Worm (Caenorhabditis elegans): ENCODE measurements around the gene fbxa-126.

fbxa-126 gene

DNA sequence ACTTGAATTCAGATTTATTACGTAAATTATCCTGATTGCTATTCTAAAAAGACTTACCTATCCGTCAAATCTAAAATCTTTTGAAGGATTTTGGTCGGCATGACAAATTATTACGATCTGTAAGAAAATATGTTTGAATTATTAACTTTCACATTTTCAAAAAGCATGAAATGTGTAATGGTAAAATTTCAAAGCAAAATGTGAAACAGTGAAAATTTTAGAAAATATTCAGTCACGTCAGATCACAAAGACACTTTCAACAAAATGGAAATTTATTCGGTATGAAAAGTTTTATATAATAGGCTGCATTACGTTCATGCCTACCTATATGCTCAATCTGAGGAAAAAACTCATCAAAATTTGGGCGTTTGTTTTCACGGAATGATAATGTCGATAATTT, at the start of gene fbxa-126:
fbxa-126 (minus strand) TSS at position 101 of the 400 bp plus-strand sequence.
- TF ChIP-seq dmd-9 (GFP tag; IDR thresholded peaks at IDR 0.05) (no peak), tag-97 (GFP tag; IDR thresholded peaks at IDR 0.05) (no peak)

DNA sequence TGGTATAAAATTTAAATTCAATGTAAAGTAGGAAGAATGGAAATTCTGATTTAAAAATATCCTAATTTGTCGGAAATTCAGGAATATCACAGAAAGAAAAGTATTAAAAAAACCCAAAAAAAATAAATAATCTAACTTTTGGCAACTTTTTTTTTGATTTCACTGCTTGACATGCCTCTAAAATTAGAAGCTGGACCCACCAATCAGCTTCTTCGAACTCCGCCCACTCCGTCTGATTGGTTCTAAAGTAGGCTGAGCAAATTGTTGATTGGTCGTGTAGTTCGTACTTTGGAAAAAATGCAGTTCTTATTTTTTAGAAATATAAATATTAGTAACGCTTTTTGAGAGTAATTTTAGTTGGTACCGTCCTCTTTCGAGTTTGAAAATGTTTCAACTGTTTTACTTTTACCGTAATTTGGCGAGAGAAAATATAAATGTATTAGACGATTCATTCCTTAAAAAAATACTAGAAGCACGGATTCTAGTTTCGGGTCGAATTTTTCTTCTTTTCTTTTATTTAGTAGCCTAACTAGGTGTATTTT, 44.4 kb upstream of the fbxa-126 start:
- TF ChIP-seq nhr-25 (tag; optimal IDR thresholded peaks at IDR 0.05; ENCODE audit: borderline replicate concordance, insufficient read depth) (no peak), aha-1 (tag) (peak; percentile 66), attf-4 (tag; optimal IDR thresholded peaks at IDR 0.05) (no peak), mep-1 (tag; optimal IDR thresholded peaks at IDR 0.05) (no peak), aly-2 (tag; optimal IDR thresholded peaks at IDR 0.05) (no peak), ces-1 (GFP tag; optimal IDR thresholded peaks at IDR 0.05) (no peak), nhr-76 (tag; optimal IDR thresholded peaks at IDR 0.05) (no peak), unc-62 (GFP tag; optimal IDR thresholded peaks at IDR 0.05 in 1 of 2) (peak in 1 of 2 experiments; percentile 93), unc-62 (tag; optimal IDR thresholded peaks at IDR 0.05) (no peak), mxl-3 (GFP tag; optimal IDR thresholded peaks at IDR 0.05) (no peak), set-16 (GFP tag; IDR thresholded peaks at IDR 0.05) (no peak), ztf-11 (tag; optimal IDR thresholded peaks at IDR 0.05) (no peak), mes-2 (tag; optimal IDR thresholded peaks at IDR 0.05; ENCODE audit: poor library complexity, severe bottlenecking) (no peak)

DNA sequence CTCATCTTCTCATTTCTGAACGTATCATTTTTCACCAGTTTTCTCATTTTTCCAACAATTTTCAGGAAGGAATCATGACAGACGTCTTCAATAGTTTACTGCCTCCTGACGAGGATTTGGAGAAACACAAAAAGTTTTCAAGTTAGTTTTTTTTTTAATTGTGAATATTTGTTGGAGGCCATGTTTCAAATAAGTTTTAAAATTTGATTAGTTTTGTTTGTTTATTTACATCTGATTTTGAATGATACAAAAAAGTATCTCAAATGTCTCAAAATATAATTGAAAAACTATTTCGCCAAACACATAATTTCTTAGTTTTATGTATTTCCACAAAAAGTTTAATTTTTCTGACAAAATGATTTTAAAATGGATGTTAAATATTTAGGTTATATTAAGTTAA, 39.6 kb upstream of the fbxa-126 start, which contains the start of gene ssu-2:
ssu-2 (plus strand) TSS at position 59 of the 400 bp plus-strand sequence.
- TF ChIP-seq sdz-12 (GFP tag; optimal IDR thresholded peaks at IDR 0.05) (no peak), aha-1 (tag) (peak; percentile 54), unc-62 (GFP tag; optimal IDR thresholded peaks at IDR 0.05 in 1 of 2) (peak in 1 of 2 experiments; percentile 75), unc-62 (tag; optimal IDR thresholded peaks at IDR 0.05) (no peak)

DNA sequence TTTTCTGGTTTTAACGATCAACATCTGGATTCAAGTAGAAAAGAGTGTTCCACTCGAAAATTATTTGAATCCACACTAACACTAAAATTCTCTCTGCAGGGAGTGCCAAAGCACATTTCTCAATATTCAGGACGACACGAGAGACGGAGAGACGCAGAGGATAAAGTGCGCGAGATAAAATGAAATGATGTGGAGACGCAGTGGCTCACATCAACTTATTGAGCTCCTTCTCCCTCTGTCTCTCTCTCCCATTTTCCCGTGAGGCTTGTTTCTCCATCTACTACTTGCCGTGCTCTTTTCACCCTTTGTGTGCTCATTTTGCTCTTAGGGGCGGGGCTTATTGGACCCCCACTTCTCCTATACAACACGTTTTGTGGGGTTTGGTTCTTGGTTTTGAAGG, 34.6 kb upstream of the fbxa-126 start:
- TF ChIP-seq hif-1 (tag; optimal IDR thresholded peaks at IDR 0.05) = no peak
- no peak for TF ChIP-seq nhr-10 (tag; optimal IDR thresholded peaks at IDR 0.05)
- TF ChIP-seq mdl-1 (tag; optimal IDR thresholded peaks at IDR 0.05) = peak in 1 of 2 experiments; percentile 1
- TF ChIP-seq tag-97 (GFP tag; IDR thresholded peaks at IDR 0.05) = no peak
- no peak for TF ChIP-seq nhr-11 (tag; optimal IDR thresholded peaks at IDR 0.05)
- TF ChIP-seq aha-1 (tag) = peak; percentile 78
- TF ChIP-seq hlh-30 (tag; optimal IDR thresholded peaks at IDR 0.05; ENCODE audit: insufficient read depth) = peak; percentile 28
- TF ChIP-seq F37D6.2 (tag; optimal IDR thresholded peaks at IDR 0.05) = peak; percentile 4
- TF ChIP-seq ceh-20 (GFP tag; IDR thresholded peaks at IDR 0.05) = no peak
- peak; percentile 30 for TF ChIP-seq rbr-2 (tag; optimal IDR thresholded peaks at IDR 0.05)
- TF ChIP-seq cey-2 (tag; optimal IDR thresholded peaks at IDR 0.05; ENCODE audit: borderline replicate concordance, insufficient read depth) = no peak
- TF ChIP-seq fkh-10 (GFP tag; optimal IDR thresholded peaks at IDR 0.05) = peak; percentile 19

DNA sequence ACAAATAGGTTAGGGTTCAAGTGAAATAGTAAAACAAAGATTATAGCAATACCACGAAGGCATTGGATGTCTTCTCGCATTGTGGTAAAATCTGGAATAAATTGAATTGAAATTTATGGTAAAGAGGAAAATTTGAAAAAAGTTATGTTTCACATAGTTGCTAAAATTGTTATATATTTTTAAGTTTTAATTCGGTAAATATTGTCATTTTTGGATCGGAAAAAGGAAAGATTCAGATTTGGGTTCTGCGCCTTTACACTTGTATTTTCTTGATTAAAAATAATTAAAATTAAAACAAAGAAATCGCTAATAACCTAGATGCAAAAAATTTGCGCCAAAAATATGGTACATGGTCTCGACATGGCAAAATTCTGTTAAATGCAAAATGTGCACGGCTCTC, 29.1 kb upstream of the fbxa-126 start, which contains the start of gene oac-56:
oac-56 (minus strand) TSS at position 101 of the 400 bp plus-strand sequence.
- TF ChIP-seq T26A8.4 (GFP tag; IDR thresholded peaks at IDR 0.05) (no peak), F44E2.7 (GFP tag; IDR thresholded peaks at IDR 0.05) (no peak), mxl-3 (GFP tag; optimal IDR thresholded peaks at IDR 0.05) (no peak), lin-1 (GFP tag; IDR thresholded peaks at IDR 0.05) (no peak), nhr-11 (tag; optimal IDR thresholded peaks at IDR 0.05) (no peak), lin-39 (tag; optimal IDR thresholded peaks at IDR 0.05) (no peak), Y5F2A.4 (GFP tag; optimal IDR thresholded peaks at IDR 0.05) (no peak), egl-43 (GFP tag; IDR thresholded peaks at IDR 0.05) (no peak), hif-1 (tag; optimal IDR thresholded peaks at IDR 0.05) (no peak), cey-2 (tag; optimal IDR thresholded peaks at IDR 0.05; ENCODE audit: borderline replicate concordance, insufficient read depth) (no peak), ZK337.2 (GFP tag; IDR thresholded peaks at IDR 0.05) (no peak), fos-1 (tag; optimal IDR thresholded peaks at IDR 0.05) (no peak), ceh-20 (GFP tag; IDR thresholded peaks at IDR 0.05) (no peak), madf-5 (GFP tag; IDR thresholded peaks at IDR 0.05) (no peak), Y105C5A.15 (GFP tag; IDR thresholded peaks at IDR 0.05) (no peak), dpl-1 (GFP tag; optimal IDR thresholded peaks at IDR 0.05) (no peak), saeg-2 (GFP tag; IDR thresholded peaks at IDR 0.05) (no peak), ces-1 (GFP tag; optimal IDR thresholded peaks at IDR 0.05) (no peak)

All from whole organism, L4 larva.